Fruit fly (Drosophila melanogaster) whole organism, embryonic: ENCODE measurements around the gene E2f1.
A peak's percentile ranks its signal among the peaks of the same experiment; 100 is the strongest.

Experiments used
- B-H1 ChIP-seq: fragments of 200-800 bp; sonication (Bioruptor generic); IDR thresholded peaks from 3 replicates; pipeline ENCODE4 v1.3.6; 2022; ENCODE audit warnings: missing biosample characterization, missing genetic modification characterization
- Bteb2 ChIP-seq: fragments of 200-800 bp; sonication (Bioruptor generic); optimal IDR thresholded peaks from 2 replicates; lab custom pipeline; 2016; ENCODE audit warnings: missing biosample characterization, missing genetic modification characterization
- CG10321 ChIP-seq: fragments of 200-800 bp; sonication (Bioruptor generic); IDR thresholded peaks from 2 replicates; pipeline ENCODE4 v1.3.6; 2022; ENCODE audit warnings: missing biosample characterization, missing genetic modification characterization
- CG10431 ChIP-seq: fragments of 200-800 bp; sonication (Bioruptor generic); optimal IDR thresholded peaks from 3 replicates; lab custom pipeline; 2018; ENCODE audit warnings: missing biosample characterization, mild to moderate bottlenecking, missing genetic modification characterization
- CG10543 ChIP-seq: fragments of 200-800 bp; sonication (Bioruptor generic); optimal IDR thresholded peaks from 3 replicates; lab custom pipeline; 2017; ENCODE audit warnings: missing biosample characterization, mild to moderate bottlenecking, missing genetic modification characterization, moderate library complexity
- CG12769 ChIP-seq: fragments of 200-800 bp; sonication (Bioruptor generic); optimal IDR thresholded peaks from 2 replicates; lab custom pipeline; 2019; ENCODE audit warnings: missing biosample characterization, mild to moderate bottlenecking, missing genetic modification characterization, moderate library complexity
- CG13287 ChIP-seq: fragments of 200-800 bp; sonication (Bioruptor generic); IDR thresholded peaks from 2 replicates; pipeline ENCODE4 v1.3.6; 2022; ENCODE audit warnings: missing biosample characterization, missing genetic modification characterization; ENCODE audit not compliant: partially characterized antibody
- CG13624 ChIP-seq: fragments of 200-800 bp; sonication (Bioruptor generic); optimal IDR thresholded peaks from 2 replicates; lab custom pipeline; 2016; ENCODE audit warnings: missing biosample characterization, missing genetic modification characterization
- CG15601 ChIP-seq: fragments of 200-800 bp; sonication (Bioruptor generic); optimal IDR thresholded peaks from 3 replicates; lab custom pipeline; 2019; ENCODE audit warnings: missing biosample characterization, mild to moderate bottlenecking, missing genetic modification characterization, moderate library complexity
- CG15696 ChIP-seq: fragments of 200-800 bp; sonication (Bioruptor generic); optimal IDR thresholded peaks from 2 replicates; lab custom pipeline; 2019; ENCODE audit warnings: missing biosample characterization, mild to moderate bottlenecking, missing genetic modification characterization, moderate library complexity
- CG17568 ChIP-seq: fragments of 200-800 bp; sonication (Bioruptor generic); optimal IDR thresholded peaks from 2 replicates; lab custom pipeline; 2018; ENCODE audit warnings: missing biosample characterization, mild to moderate bottlenecking, missing genetic modification characterization, moderate library complexity
- CG2678 ChIP-seq: fragments of 200-800 bp; sonication (Bioruptor generic); optimal IDR thresholded peaks from 3 replicates; lab custom pipeline; 2019; ENCODE audit warnings: missing biosample characterization, mild to moderate bottlenecking, missing genetic modification characterization, moderate library complexity
- CG2712 ChIP-seq: fragments of 200-800 bp; optimal IDR thresholded peaks from 3 replicates; lab custom pipeline; 2019; ENCODE audit warnings: missing biosample characterization, mild to moderate bottlenecking, missing genetic modification characterization, moderate library complexity
- CG3995 ChIP-seq: fragments of 200-800 bp; sonication (Bioruptor generic); optimal IDR thresholded peaks from 3 replicates; lab custom pipeline; 2016; ENCODE audit warnings: missing biosample characterization, missing genetic modification characterization
- CG4854 ChIP-seq: fragments of 200-800 bp; sonication (Bioruptor generic); optimal IDR thresholded peaks from 2 replicates; lab custom pipeline; 2016; ENCODE audit warnings: missing biosample characterization, missing genetic modification characterization, inconsistent platforms
- CG6683 ChIP-seq: fragments of 200-800 bp; sonication (Bioruptor generic); optimal IDR thresholded peaks from 2 replicates; lab custom pipeline; 2017; ENCODE audit warnings: missing biosample characterization, mild to moderate bottlenecking, missing genetic modification characterization, missing genetic modification reagents
- CG7786 ChIP-seq: fragments of 200-800 bp; sonication (Bioruptor generic); optimal IDR thresholded peaks from 2 replicates; lab custom pipeline; 2016; ENCODE audit warnings: missing biosample characterization, missing genetic modification characterization
- CG8388 ChIP-seq: fragments of 200-800 bp; sonication (Bioruptor generic); optimal IDR thresholded peaks from 2 replicates; lab custom pipeline; 2019; ENCODE audit warnings: missing biosample characterization, mild to moderate bottlenecking, missing genetic modification characterization, moderate library complexity
- CG9727 ChIP-seq: fragments of 200-800 bp; sonication (Bioruptor generic); optimal IDR thresholded peaks from 3 replicates; lab custom pipeline; 2017; ENCODE audit warnings: missing biosample characterization, mild to moderate bottlenecking, missing genetic modification characterization
- CG9797 ChIP-seq: fragments of 200-800 bp; sonication (Bioruptor generic); optimal IDR thresholded peaks from 3 replicates; lab custom pipeline; 2018; ENCODE audit warnings: missing biosample characterization, mild to moderate bottlenecking, missing genetic modification characterization
- Dek ChIP-seq: fragments of 200-800 bp; sonication (Bioruptor generic); optimal IDR thresholded peaks from 3 replicates; lab custom pipeline; 2019; ENCODE audit warnings: missing biosample characterization, mild to moderate bottlenecking, missing genetic modification characterization, moderate library complexity
- Drgx ChIP-seq: fragments of 200-800 bp; sonication (Bioruptor generic); IDR thresholded peaks from 2 replicates; pipeline ENCODE4 v1.3.6; 2022; ENCODE audit warnings: missing biosample characterization, missing genetic modification characterization
- Hmr ChIP-seq: fragments of 200-800 bp; sonication (Bioruptor generic); optimal IDR thresholded peaks from 3 replicates; lab custom pipeline; 2017; ENCODE audit warnings: mild to moderate bottlenecking, missing biosample characterization, missing genetic modification reagents, missing genetic modification characterization
- Lpt ChIP-seq: fragments of >200 bp; optimal IDR thresholded peaks from 2 replicates; lab custom pipeline; 2018; ENCODE audit warnings: missing biosample characterization, missing genetic modification characterization
- Mrtf ChIP-seq: fragments of 200-800 bp; sonication (Bioruptor generic); IDR thresholded peaks from 3 replicates; pipeline ENCODE4 v1.3.6; 2022; ENCODE audit warnings: missing biosample characterization, missing genetic modification characterization
- NFAT ChIP-seq: fragments of 200-800 bp; sonication (Bioruptor generic); IDR thresholded peaks from 2 replicates; pipeline ENCODE4 v1.3.6; 2022; ENCODE audit warnings: missing biosample characterization, missing genetic modification characterization
- Nf-YB ChIP-seq: fragments of 200-800 bp; sonication (Bioruptor generic); optimal IDR thresholded peaks from 3 replicates; lab custom pipeline; 2019; ENCODE audit warnings: missing biosample characterization, mild to moderate bottlenecking, missing genetic modification characterization, moderate library complexity
- Six4 ChIP-seq: fragments of 200-800 bp; sonication (Bioruptor generic); optimal IDR thresholded peaks from 2 replicates; lab custom pipeline; 2016; ENCODE audit warnings: missing biosample characterization, missing genetic modification characterization
- Spps ChIP-seq: fragments of 200-800 bp; sonication (Bioruptor generic); optimal IDR thresholded peaks from 2 replicates; lab custom pipeline; 2018; ENCODE audit warnings: missing biosample characterization, mild to moderate bottlenecking, missing genetic modification characterization
- Ssrp ChIP-seq: fragments of 200-800 bp; sonication (Bioruptor generic); optimal IDR thresholded peaks from 2 replicates; lab custom pipeline; 2018; ENCODE audit warnings: missing biosample characterization, mild to moderate bottlenecking, missing genetic modification characterization, moderate library complexity
- al ChIP-seq: fragments of 200-800 bp; sonication (Bioruptor generic); IDR thresholded peaks from 2 replicates; pipeline ENCODE4 v1.3.6; 2022; ENCODE audit warnings: missing biosample characterization, missing genetic modification characterization
- bab2 ChIP-seq: fragments of 200-800 bp; sonication (Bioruptor generic); optimal IDR thresholded peaks from 2 replicates; lab custom pipeline; 2016; ENCODE audit warnings: missing biosample characterization, missing genetic modification characterization
- bbx ChIP-seq: fragments of 200-800 bp; sonication (Bioruptor generic); IDR thresholded peaks from 2 replicates; pipeline ENCODE4 v1.3.6; 2022; ENCODE audit warnings: missing biosample characterization, missing genetic modification characterization; ENCODE audit not compliant: partially characterized antibody
- bcd ChIP-seq: fragments of 200-800 bp; sonication (Bioruptor generic); optimal IDR thresholded peaks from 2 replicates; lab custom pipeline; 2017; ENCODE audit warnings: missing biosample characterization, mild to moderate bottlenecking, missing genetic modification characterization
- bsh ChIP-seq, 2 experiments: fragments of 200-800 bp; sonication (Bioruptor generic); optimal IDR thresholded peaks; 2 replicates each; lab custom pipeline; 2017 to 2018; ENCODE audit warnings: mild to moderate bottlenecking in 2 of 2, missing biosample characterization in 2 of 2, missing genetic modification characterization in 2 of 2, moderate library complexity in 1 of 2
- cg ChIP-seq: fragments of 200-800 bp; sonication (Bioruptor generic); optimal IDR thresholded peaks from 3 replicates; lab custom pipeline; 2019; ENCODE audit warnings: missing biosample characterization, mild to moderate bottlenecking, missing genetic modification characterization, moderate library complexity
- chn ChIP-seq: fragments of 200-800 bp; sonication (Bioruptor generic); optimal IDR thresholded peaks from 2 replicates; lab custom pipeline; 2016; ENCODE audit warnings: missing biosample characterization, missing genetic modification characterization
- corto ChIP-seq: fragments of 200-800 bp; sonication (Bioruptor generic); optimal IDR thresholded peaks from 2 replicates; lab custom pipeline; 2016; ENCODE audit warnings: missing biosample characterization, mild to moderate bottlenecking, missing genetic modification characterization, moderate library complexity
- fru ChIP-seq: fragments of >200 bp; optimal IDR thresholded peaks from 2 replicates; lab custom pipeline; 2017
- gcm2 ChIP-seq: fragments of 200-800 bp; sonication (Bioruptor generic); optimal IDR thresholded peaks from 2 replicates; lab custom pipeline; 2016; ENCODE audit warnings: missing biosample characterization, missing genetic modification characterization
- hbn ChIP-seq: fragments of 200-800 bp; sonication (Bioruptor generic); IDR thresholded peaks from 2 replicates; pipeline ENCODE4 v1.3.6; 2022; ENCODE audit warnings: missing biosample characterization, missing genetic modification characterization; ENCODE audit not compliant: partially characterized antibody
- maf-S ChIP-seq: fragments of 200-800 bp; sonication (Bioruptor generic); optimal IDR thresholded peaks from 2 replicates; lab custom pipeline; 2016; ENCODE audit warnings: missing biosample characterization, missing genetic modification characterization
- mam ChIP-seq: fragments of 200-800 bp; sonication (Bioruptor generic); optimal IDR thresholded peaks from 3 replicates; lab custom pipeline; 2016; ENCODE audit warnings: missing biosample characterization, missing genetic modification characterization
- odd ChIP-seq: fragments of 200-800 bp; sonication (Bioruptor generic); optimal IDR thresholded peaks from 2 replicates; lab custom pipeline; 2017; ENCODE audit warnings: missing biosample characterization, mild to moderate bottlenecking, missing genetic modification characterization
- prd ChIP-seq, 3 experiments: fragments of >200 bp in 2 of 3; fragments of 200-800 bp in 1 of 3; sonication (Bioruptor generic) in 1 of 3; optimal IDR thresholded peaks in 2 of 3; IDR thresholded peaks in 1 of 3; 2 replicates in 2 of 3; 3 replicates in 1 of 3; pipeline versions ENCODE4 v1.3.6 to Lab custom; 2017 to 2022; ENCODE audit warnings: missing biosample characterization in 1 of 3, missing genetic modification characterization in 1 of 3
- run ChIP-seq: fragments of 200-800 bp; sonication (Bioruptor generic); optimal IDR thresholded peaks from 3 replicates; lab custom pipeline; 2018; ENCODE audit warnings: missing biosample characterization, mild to moderate bottlenecking, missing genetic modification characterization
- slbo ChIP-seq: fragments of 200-800 bp; sonication (Bioruptor generic); IDR thresholded peaks from 2 replicates; pipeline ENCODE4 v1.3.6; 2022; ENCODE audit warnings: missing biosample characterization, missing genetic modification characterization
- slp2 ChIP-seq: fragments of 200-800 bp; sonication (Bioruptor generic); optimal IDR thresholded peaks from 2 replicates; lab custom pipeline; 2016; ENCODE audit warnings: missing biosample characterization, missing genetic modification characterization
- vfl ChIP-seq: fragments of 200-800 bp; sonication (Bioruptor generic); optimal IDR thresholded peaks from 2 replicates; lab custom pipeline; 2016; ENCODE audit warnings: missing biosample characterization, missing genetic modification characterization
- zfh2 ChIP-seq: fragments of 200-800 bp; sonication (Bioruptor generic); optimal IDR thresholded peaks from 2 replicates; lab custom pipeline; 2016; ENCODE audit warnings: missing biosample characterization, missing genetic modification characterization

Gene E2f1

dm6 chr3R:21662501-21663007, 1.9 kb upstream of the E2f1 start, which contains the start of gene Archease (continued):
- TF ChIP-seq CG8388, result peak; percentile 28
- no peak for TF ChIP-seq prd (optimal IDR thresholded peaks at IDR 0.05; lab: Kevin White, UChicago)
- TF ChIP-seq prd (GFP tag; IDR thresholded peaks at IDR 0.05; lab: Robert Waterston, UW), result no peak
- TF ChIP-seq Dek (tag; lab: Kevin White, UChicago), result peak; percentile 17
- TF ChIP-seq Mrtf (GFP tag; lab: Robert Waterston, UW), result no peak
- TF ChIP-seq maf-S (GFP tag; lab: Kevin White, UChicago), result no peak
- TF ChIP-seq bab2 (GFP tag; lab: Kevin White, UChicago), result peak; percentile 21
- no peak for TF ChIP-seq CG7786 (GFP tag; lab: Kevin White, UChicago)
- no peak for TF ChIP-seq NFAT (GFP tag; lab: Robert Waterston, UW)
- TF ChIP-seq CG15601 (tag; lab: Kevin White, UChicago), result peak; percentile 48
- peak; percentile 12 for TF ChIP-seq CG4854 (GFP tag; lab: Kevin White, UChicago)
- TF ChIP-seq bsh (GFP tag; optimal IDR thresholded peaks at IDR 0.05; lab: Kevin White, UChicago), result peak; percentile 43 to 57
- TF ChIP-seq CG6683 (GFP tag; lab: Kevin White, UChicago), result peak; percentile 9
- no peak for TF ChIP-seq Lpt (GFP tag; lab: Kevin White, UChicago)
- TF ChIP-seq Spps (tag; lab: Kevin White, UChicago), result peak; percentile 23
- peak; percentile 76 for TF ChIP-seq CG9797 (GFP tag; lab: Kevin White, UChicago)
- no peak for TF ChIP-seq CG10321 (GFP tag; lab: Robert Waterston, UW)
- peak; percentile 15 for TF ChIP-seq CG13624
- no peak for TF ChIP-seq cg (GFP tag; lab: Kevin White, UChicago)
- peak; percentile 26; the same call in 1 of the 2 replicates for TF ChIP-seq CG13287 (GFP tag; lab: Robert Waterston, UW)
- peak; percentile 76 for TF ChIP-seq CG2678 (tag; lab: Kevin White, UChicago)
- TF ChIP-seq vfl, result peak; percentile 2
- TF ChIP-seq CG2712 (tag; lab: Kevin White, UChicago), result peak; percentile 63
- TF ChIP-seq Nf-YB (GFP tag; lab: Kevin White, UChicago), result peak; percentile 34
- peak; percentile 40 for TF ChIP-seq CG9727 (GFP tag; lab: Kevin White, UChicago)
- TF ChIP-seq bbx, result 0 out of 2 replicates have a peak, but pooled peaks have one; percentile 29
- TF ChIP-seq Bteb2 (GFP tag; lab: Kevin White, UChicago), result peak; percentile 20
- TF ChIP-seq mam (GFP tag; lab: Kevin White, UChicago), result peak; percentile 23
- peak; percentile 99 for TF ChIP-seq CG17568
- peak; percentile 16 for TF ChIP-seq slp2
- no peak for TF ChIP-seq hbn (GFP tag; lab: Robert Waterston, UW)
- peak; percentile 53 for TF ChIP-seq slbo (GFP tag; lab: Robert Waterston, UW)
- TF ChIP-seq CG10543, result peak; percentile 51
- peak; percentile 6 for TF ChIP-seq Ssrp (tag; lab: Kevin White, UChicago)
- peak; percentile 20 for TF ChIP-seq CG3995 (GFP tag; lab: Kevin White, UChicago)
- TF ChIP-seq chn, result no peak
- TF ChIP-seq CG15696 (tag; lab: Kevin White, UChicago), result no peak
- peak; percentile 50 for TF ChIP-seq Drgx (GFP tag; lab: Robert Waterston, UW)
- no peak for TF ChIP-seq gcm2 (GFP tag; lab: Kevin White, UChicago)
- no peak for TF ChIP-seq CG10431 (GFP tag; lab: Kevin White, UChicago)
- peak; percentile 68 for TF ChIP-seq Hmr (GFP tag; lab: Kevin White, UChicago)
- TF ChIP-seq odd (GFP tag; lab: Kevin White, UChicago), result peak; percentile 62
- peak; percentile 3 for TF ChIP-seq run
- TF ChIP-seq al (GFP tag; lab: Robert Waterston, UW), result 0 out of 2 replicates have a peak, but pooled peaks have one; percentile 12
- peak; percentile 54 for TF ChIP-seq CG12769 (tag; lab: Kevin White, UChicago)
- TF ChIP-seq B-H1 (GFP tag; lab: Robert Waterston, UW), result no peak; the same call in 2 of the 3 replicates
- TF ChIP-seq bcd (GFP tag; lab: Kevin White, UChicago), result peak; percentile 40
- no peak for TF ChIP-seq fru
- no peak for TF ChIP-seq zfh2 (GFP tag; lab: Kevin White, UChicago)
- TF ChIP-seq Six4 (GFP tag; lab: Kevin White, UChicago), result no peak
- TF ChIP-seq corto, result peak; percentile 45
